Fruit fly (Drosophila melanogaster) whole organism, wandering third instar larva: ENCODE results near the gene Alg14.

Source experiments
- Abd-B ChIP-seq: fragments of >200 bp; optimal IDR thresholded peaks from 2 replicates; lab custom pipeline; 2017; ENCODE audit warnings: missing biosample characterization, missing genetic modification characterization
- CG32264 ChIP-seq: fragments of 200-800 bp; sonication (Bioruptor generic); optimal IDR thresholded peaks from 2 replicates; lab custom pipeline; 2016; ENCODE audit warnings: missing biosample characterization, missing genetic modification characterization
- CG9705 ChIP-seq: fragments of 200-800 bp; sonication (Bioruptor generic); optimal IDR thresholded peaks from 2 replicates; lab custom pipeline; 2018; ENCODE audit warnings: missing biosample characterization, mild to moderate bottlenecking, missing genetic modification characterization
- CrebA ChIP-seq: fragments of 200-800 bp; sonication (Bioruptor generic); optimal IDR thresholded peaks from 2 replicates; lab custom pipeline; 2016; ENCODE audit warnings: missing biosample characterization, mild to moderate bottlenecking, missing genetic modification characterization, borderline replicate concordance
- Dfd ChIP-seq: fragments of >200 bp; optimal IDR thresholded peaks from 2 replicates; lab custom pipeline; 2017; ENCODE audit warnings: missing biosample characterization, missing genetic modification characterization
- Dif ChIP-seq: fragments of 200-275, 200-300 bp; sonication (Bioruptor generic); optimal IDR thresholded peaks from 2 replicates; lab custom pipeline; 2018; ENCODE audit warnings: missing biosample characterization, missing genetic modification characterization; ENCODE audit not compliant: partially characterized antibody
- GATAd ChIP-seq: sonication (Bioruptor generic); optimal IDR thresholded peaks from 2 replicates; lab custom pipeline; 2016; ENCODE audit warnings: missing biosample characterization, missing genetic modification characterization
- HLH106 ChIP-seq: fragments of 200-800 bp; optimal IDR thresholded peaks from 3 replicates; lab custom pipeline; 2019; ENCODE audit warnings: missing biosample characterization, mild to moderate bottlenecking, missing genetic modification characterization, moderate library complexity
- Hnf4 ChIP-seq: fragments of 200-800 bp; sonication (Bioruptor generic); optimal IDR thresholded peaks from 2 replicates; lab custom pipeline; 2016; ENCODE audit warnings: missing biosample characterization, mild to moderate bottlenecking, missing genetic modification characterization
- Hr83 ChIP-seq: fragments of 200-300 bp; sonication (Bioruptor generic); optimal IDR thresholded peaks from 2 replicates; lab custom pipeline; 2016; ENCODE audit warnings: missing biosample characterization, mild to moderate bottlenecking, missing genetic modification characterization, moderate library complexity; ENCODE audit not compliant: poor library complexity, severe bottlenecking
- Jra ChIP-seq: sonication (Bioruptor generic); optimal IDR thresholded peaks from 2 replicates; lab custom pipeline; 2016; ENCODE audit warnings: missing biosample characterization, missing genetic modification characterization
- Mio ChIP-seq: sonication (Bioruptor generic); optimal IDR thresholded peaks from 2 replicates; lab custom pipeline; 2016; ENCODE audit warnings: missing biosample characterization, missing genetic modification characterization
- Myc ChIP-seq: fragments of >200 bp; optimal IDR thresholded peaks from 2 replicates; lab custom pipeline; 2017
- N ChIP-seq: fragments of >200 bp; optimal IDR thresholded peaks from 2 replicates; lab custom pipeline; 2018; ENCODE audit warnings: missing biosample characterization, missing external identifiers, missing genetic modification characterization
- OdsH ChIP-seq: fragments of 200-800 bp; sonication (Bioruptor generic); optimal IDR thresholded peaks from 2 replicates; lab custom pipeline; 2016; ENCODE audit warnings: missing biosample characterization, mild to moderate bottlenecking, missing genetic modification characterization
- Rel ChIP-seq, 2 experiments: fragments of 200-800 bp; sonication (Bioruptor generic) in 1 of 2; optimal IDR thresholded peaks; 2 replicates in 1 of 2; 3 replicates in 1 of 2; lab custom pipeline; 2016 to 2019; ENCODE audit warnings: mild to moderate bottlenecking in 2 of 2, missing biosample characterization in 2 of 2, missing genetic modification characterization in 2 of 2, moderate library complexity in 1 of 2
- Sp1 ChIP-seq: fragments of 200-800 bp; sonication (Bioruptor generic); optimal IDR thresholded peaks from 3 replicates; lab custom pipeline; 2019; ENCODE audit warnings: missing biosample characterization, mild to moderate bottlenecking, missing genetic modification characterization, moderate library complexity
- Vsx2 ChIP-seq: fragments of 200-300, 225-300 bp; sonication (Bioruptor generic); optimal IDR thresholded peaks from 2 replicates; lab custom pipeline; 2018; ENCODE audit warnings: missing biosample characterization, missing genetic modification characterization; ENCODE audit not compliant: partially characterized antibody
- br ChIP-seq: fragments of 200-800 bp; sonication (Bioruptor generic); optimal IDR thresholded peaks from 2 replicates; lab custom pipeline; 2016; ENCODE audit warnings: missing biosample characterization, missing genetic modification characterization
- brk ChIP-seq: fragments of 200-800 bp; sonication (Bioruptor generic); optimal IDR thresholded peaks from 2 replicates; lab custom pipeline; 2016; ENCODE audit warnings: missing biosample characterization, mild to moderate bottlenecking, missing genetic modification characterization
- dl ChIP-seq, 2 experiments: fragments of 175-275, 200-275 bp in 1 of 2; fragments of 200-275 bp in 1 of 2; sonication (Bioruptor generic); optimal IDR thresholded peaks; lab custom pipeline; 2018; ENCODE audit warnings: mild to moderate bottlenecking in 2 of 2, missing biosample characterization in 2 of 2, missing genetic modification characterization in 2 of 2, moderate library complexity in 2 of 2; ENCODE audit not compliant: partially characterized antibody in 2 of 2, insufficient read depth in 1 of 2
- dmrt93B ChIP-seq: fragments of 200-800 bp; sonication (Bioruptor generic); optimal IDR thresholded peaks from 2 replicates; lab custom pipeline; 2018; ENCODE audit warnings: missing biosample characterization, mild to moderate bottlenecking, missing genetic modification characterization
- dsf ChIP-seq: sonication (Bioruptor generic); optimal IDR thresholded peaks from 2 replicates; lab custom pipeline; 2016; ENCODE audit warnings: missing biosample characterization, missing genetic modification characterization, borderline replicate concordance
- ey ChIP-seq: fragments of 200-800 bp; sonication (Bioruptor generic); optimal IDR thresholded peaks from 2 replicates; lab custom pipeline; 2016; ENCODE audit warnings: missing biosample characterization, missing genetic modification characterization
- foxo ChIP-seq, 2 experiments: fragments of 200-800 bp; sonication (Bioruptor generic); optimal IDR thresholded peaks; 2 replicates in 1 of 2; 3 replicates in 1 of 2; lab custom pipeline; 2016 to 2017; ENCODE audit warnings: missing biosample characterization in 2 of 2, missing genetic modification characterization in 2 of 2
- fru ChIP-seq: fragments of 200-800 bp; sonication (Bioruptor generic); optimal IDR thresholded peaks from 3 replicates; lab custom pipeline; 2016; ENCODE audit warnings: missing biosample characterization, mild to moderate bottlenecking, missing genetic modification characterization
- h ChIP-seq: fragments of 200-800 bp; sonication (Bioruptor generic); optimal IDR thresholded peaks from 3 replicates; lab custom pipeline; 2016; ENCODE audit warnings: missing biosample characterization, mild to moderate bottlenecking, missing genetic modification characterization
- jim ChIP-seq: fragments of 175-275, 200-325 bp; sonication (Bioruptor generic); optimal IDR thresholded peaks from 2 replicates; lab custom pipeline; 2016; ENCODE audit warnings: missing biosample characterization, mild to moderate bottlenecking, missing genetic modification characterization
- lola ChIP-seq: fragments of >200 bp; optimal IDR thresholded peaks from 2 replicates; lab custom pipeline; 2017; ENCODE audit warnings: missing biosample characterization, missing genetic modification characterization
- pan ChIP-seq: fragments of >200 bp; optimal IDR thresholded peaks from 2 replicates; lab custom pipeline; 2017
- psq ChIP-seq: fragments of 200-800 bp; sonication (Bioruptor generic); optimal IDR thresholded peaks from 3 replicates; lab custom pipeline; 2017; ENCODE audit warnings: missing biosample characterization, mild to moderate bottlenecking, missing genetic modification characterization, moderate library complexity
- rgr ChIP-seq: fragments of 200-800 bp; sonication (Bioruptor generic); optimal IDR thresholded peaks from 3 replicates; lab custom pipeline; 2016; ENCODE audit warnings: missing biosample characterization, mild to moderate bottlenecking, missing genetic modification characterization
- sage ChIP-seq: fragments of 200-800 bp; sonication (Bioruptor generic); optimal IDR thresholded peaks from 2 replicates; lab custom pipeline; 2016; ENCODE audit warnings: missing biosample characterization, mild to moderate bottlenecking, missing genetic modification characterization
- sv ChIP-seq: fragments of 200-800 bp; sonication (Bioruptor generic); optimal IDR thresholded peaks from 3 replicates; lab custom pipeline; 2016; ENCODE audit warnings: missing biosample characterization, missing genetic modification characterization
- tai ChIP-seq: sonication (Bioruptor generic); optimal IDR thresholded peaks from 2 replicates; lab custom pipeline; 2016; ENCODE audit warnings: missing biosample characterization, missing genetic modification characterization
- usp ChIP-seq: fragments of >200 bp; optimal IDR thresholded peaks from 2 replicates; lab custom pipeline; 2017; ENCODE audit warnings: missing biosample characterization, missing genetic modification characterization
- woc ChIP-seq: sonication (Bioruptor generic); optimal IDR thresholded peaks from 2 replicates; lab custom pipeline; 2016; ENCODE audit warnings: missing biosample characterization, mild to moderate bottlenecking, missing genetic modification characterization

Gene Alg14

DNA sequence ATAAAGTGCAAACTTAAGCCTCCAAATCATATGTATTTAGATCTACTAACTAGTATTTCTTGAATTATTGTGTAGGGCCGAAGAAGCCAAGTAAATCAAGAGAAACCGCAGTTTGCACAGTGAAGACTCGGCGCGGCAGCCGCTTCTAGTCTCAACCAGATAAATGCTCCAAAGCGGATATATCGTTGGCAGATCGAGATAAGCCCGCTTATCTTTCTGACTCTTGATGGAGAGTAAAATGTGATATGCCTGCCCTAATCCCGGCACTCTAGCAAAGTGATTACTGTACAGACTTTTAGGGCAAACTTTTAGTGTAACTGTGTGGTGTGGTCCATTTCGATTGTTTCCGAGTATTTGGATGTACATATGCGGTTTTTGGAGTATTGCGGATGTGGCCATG lies 23.2 kb upstream of the Alg14 start:
- TF ChIP-seq ey (GFP tag; lab: Kevin White, UChicago) (peak; percentile 2), fru (no peak), h (GFP tag; lab: Kevin White, UChicago) (no peak)

DNA sequence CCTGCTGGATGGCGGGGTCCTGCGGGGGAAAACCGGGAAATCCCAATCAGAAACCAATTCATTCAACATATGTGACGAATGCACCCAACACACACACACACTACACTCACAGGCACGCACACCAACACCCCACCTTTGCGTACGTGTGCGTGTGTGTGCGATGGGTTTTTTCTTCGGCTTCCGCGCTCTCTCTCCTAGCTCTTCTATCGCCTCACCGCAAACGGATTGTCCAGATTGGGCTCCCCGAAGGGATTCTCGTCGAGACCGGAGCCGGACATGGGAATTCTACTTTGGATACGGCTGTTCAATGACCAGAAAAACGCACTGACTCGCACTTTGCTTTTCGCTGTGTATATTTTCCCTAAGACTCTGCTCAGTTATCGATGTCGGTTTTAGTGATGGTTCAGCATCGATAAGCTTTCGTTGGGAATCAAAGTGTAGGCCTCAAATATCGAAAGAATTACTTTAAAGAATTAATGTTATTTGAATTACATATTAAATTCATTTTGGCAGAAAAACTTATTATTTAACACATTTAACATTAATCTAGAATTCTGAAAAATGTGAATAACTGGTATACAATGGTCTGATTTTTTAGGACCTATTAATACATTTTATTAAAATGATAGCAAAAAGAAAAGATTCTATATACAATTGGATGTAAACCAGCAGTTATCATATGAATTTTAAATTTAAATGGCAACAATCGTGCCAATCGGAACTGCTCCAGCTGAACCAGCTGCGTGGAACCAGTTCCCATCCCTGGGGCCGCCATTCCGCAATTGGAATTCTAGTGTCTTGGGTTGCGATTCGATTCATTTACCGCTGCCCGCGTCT lies 22.3 kb upstream of the Alg14 start, which contains the start of the genes Scamp and Ahcy:
Scamp (minus strand) TSS at position 394 of the 837 bp plus-strand sequence.
Ahcy (plus strand) TSS at position 772 of the 837 bp plus-strand sequence.
- TF ChIP-seq fru (peak; percentile 29), woc (GFP tag; lab: Kevin White, UChicago) (peak; percentile 58), jim (GFP tag; lab: Kevin White, UChicago) (no peak), sv (GFP tag; lab: Kevin White, UChicago) (peak; percentile 1), lola (no peak), h (GFP tag; lab: Kevin White, UChicago) (peak; percentile 23), psq (peak; percentile 18), br (GFP tag; lab: Kevin White, UChicago) (peak; percentile 8), foxo (GFP tag; optimal IDR thresholded peaks at IDR 0.05; lab: Kevin White, UChicago) (peak in 1 of 2 experiments; percentile 35), Sp1 (peak; percentile 8), ey (GFP tag; lab: Kevin White, UChicago) (peak; percentile 29), Rel (GFP tag; optimal IDR thresholded peaks at IDR 0.05; lab: Kevin White, UChicago) (no peak), Rel (tag; optimal IDR thresholded peaks at IDR 0.05; lab: Kevin White, UChicago) (peak; percentile 95), rgr (GFP tag; lab: Kevin White, UChicago) (peak; percentile 17), tai (GFP tag; lab: Kevin White, UChicago) (no peak), Abd-B (GFP tag; lab: Kevin White, UChicago) (no peak), Hr83 (GFP tag; lab: Kevin White, UChicago) (peak; percentile 19), N (no peak)

DNA sequence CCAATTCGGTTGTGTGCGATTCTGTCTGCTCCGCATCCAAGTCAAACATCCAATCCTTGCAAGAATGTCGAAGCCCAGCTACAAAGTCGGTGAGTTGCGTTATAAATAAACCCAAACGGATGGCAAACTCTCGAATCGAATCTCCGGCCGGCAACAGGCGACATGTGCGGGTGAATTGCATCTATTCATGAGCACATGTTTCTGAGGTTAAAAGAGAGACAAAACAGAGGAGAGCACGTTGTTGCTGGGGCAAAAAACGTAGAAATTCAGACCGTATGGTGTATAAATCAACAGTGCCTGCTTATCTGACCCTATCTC lies 21.7 kb upstream of the Alg14 start:
- TF ChIP-seq dl (GFP tag; optimal IDR thresholded peaks at IDR 0.05; lab: Kevin White, UChicago; ENCODE audit: insufficient read depth in 1 of 2, partially characterized antibody in 2 of 2): no peak
- TF ChIP-seq dmrt93B (GFP tag; lab: Kevin White, UChicago): no peak
- no peak for TF ChIP-seq usp (GFP tag; lab: Kevin White, UChicago)
- TF ChIP-seq ey (GFP tag; lab: Kevin White, UChicago): no peak
- TF ChIP-seq dsf (GFP tag; lab: Kevin White, UChicago): no peak
- no peak for TF ChIP-seq brk
- TF ChIP-seq, all 38 proteins: peak for 0

DNA sequence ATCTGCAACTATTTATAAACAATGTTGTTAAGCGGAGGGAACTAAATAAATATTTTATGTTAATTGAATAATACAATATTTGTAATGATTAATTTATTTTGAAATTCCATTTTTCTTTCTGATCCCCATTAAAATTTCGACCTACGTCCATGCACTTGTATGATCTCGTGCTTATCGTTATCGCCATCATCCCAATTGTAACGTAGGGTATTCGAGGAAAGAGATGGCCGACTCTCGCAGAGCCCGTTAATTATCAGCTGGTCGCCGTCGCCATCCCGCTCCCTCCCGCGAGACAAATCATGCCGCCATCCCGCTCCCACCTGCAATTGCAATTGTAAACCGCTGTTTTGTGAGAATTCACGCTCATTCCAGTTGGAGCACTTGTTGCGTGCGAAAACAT lies 18.8 kb upstream of the Alg14 start, which contains the start of gene CG11655:
CG11655 (plus strand) TSS at position 351 of the 400 bp plus-strand sequence.
- no peak for TF ChIP-seq dsf (GFP tag; lab: Kevin White, UChicago)
- no peak for TF ChIP-seq CG32264 (GFP tag; lab: Kevin White, UChicago)
- TF ChIP-seq fru: peak; percentile 53
- peak; percentile 59 for TF ChIP-seq h (GFP tag; lab: Kevin White, UChicago)
- TF ChIP-seq tai (GFP tag; lab: Kevin White, UChicago): no peak
- TF ChIP-seq Myc (lab: Kevin White, UChicago): peak; percentile 3
- TF ChIP-seq OdsH (GFP tag; lab: Kevin White, UChicago): peak; percentile 43
- no peak for TF ChIP-seq dmrt93B (GFP tag; lab: Kevin White, UChicago)
- TF ChIP-seq pan (lab: Kevin White, UChicago): no peak
- TF ChIP-seq CG9705 (GFP tag; lab: Kevin White, UChicago): peak; percentile 6
- peak in 1 of 2 experiments; percentile 68 for TF ChIP-seq foxo (GFP tag; optimal IDR thresholded peaks at IDR 0.05; lab: Kevin White, UChicago)
- peak; percentile 57 for TF ChIP-seq rgr (GFP tag; lab: Kevin White, UChicago)
- TF ChIP-seq sv (GFP tag; lab: Kevin White, UChicago): no peak
- peak; percentile 45 for TF ChIP-seq psq
- no peak for TF ChIP-seq sage (GFP tag; lab: Kevin White, UChicago)
- no peak for TF ChIP-seq Dfd (GFP tag; lab: Kevin White, UChicago)
- no peak for TF ChIP-seq brk
- no peak for TF ChIP-seq Rel (GFP tag; optimal IDR thresholded peaks at IDR 0.05; lab: Kevin White, UChicago)
- TF ChIP-seq Rel (tag; optimal IDR thresholded peaks at IDR 0.05; lab: Kevin White, UChicago): peak; percentile 48
- TF ChIP-seq GATAd (GFP tag; lab: Kevin White, UChicago): no peak
- TF ChIP-seq Sp1: peak; percentile 44
- no peak for TF ChIP-seq lola
- TF ChIP-seq jim (GFP tag; lab: Kevin White, UChicago): no peak
- no peak for TF ChIP-seq N
- TF ChIP-seq Vsx2 (GFP tag; lab: Kevin White, UChicago): no peak
- no peak for TF ChIP-seq Hr83 (GFP tag; lab: Kevin White, UChicago)
- TF ChIP-seq HLH106 (tag; lab: Kevin White, UChicago): peak; percentile 54
- TF ChIP-seq woc (GFP tag; lab: Kevin White, UChicago): no peak
- no peak for TF ChIP-seq dl (GFP tag; optimal IDR thresholded peaks at IDR 0.05; lab: Kevin White, UChicago; ENCODE audit: insufficient read depth in 1 of 2, partially characterized antibody in 2 of 2)
- no peak for TF ChIP-seq usp (GFP tag; lab: Kevin White, UChicago)
- TF ChIP-seq ey (GFP tag; lab: Kevin White, UChicago): peak; percentile 21
- no peak for TF ChIP-seq Hnf4
- no peak for TF ChIP-seq Abd-B (GFP tag; lab: Kevin White, UChicago)
- no peak for TF ChIP-seq Mio (GFP tag; lab: Kevin White, UChicago)
- TF ChIP-seq Dif (GFP tag; lab: Kevin White, UChicago): no peak
- no peak for TF ChIP-seq CrebA (GFP tag; lab: Kevin White, UChicago)
- TF ChIP-seq br (GFP tag; lab: Kevin White, UChicago): no peak
- TF ChIP-seq Jra (GFP tag; lab: Kevin White, UChicago): no peak
